Fruit fly (Drosophila melanogaster) whole organism, embryonic: ENCODE results near the gene eIF4E7.

Source experiments
- Atf6 ChIP-seq: fragments of 200-800 bp; sonication (Bioruptor generic); IDR thresholded peaks from 2 replicates; pipeline ENCODE4 v1.3.6; 2022; ENCODE audit warnings: missing biosample characterization, missing genetic modification characterization
- Bgb ChIP-seq: fragments of 200-800 bp; sonication (Bioruptor generic); IDR thresholded peaks from 2 replicates; pipeline ENCODE4 v1.3.6; 2022; ENCODE audit warnings: missing biosample characterization, missing genetic modification characterization; ENCODE audit not compliant: partially characterized antibody
- CG10959 ChIP-seq: fragments of 200-800 bp; sonication (Bioruptor generic); IDR thresholded peaks from 2 replicates; pipeline ENCODE4 v1.3.6; 2022; ENCODE audit warnings: missing biosample characterization, missing genetic modification characterization
- CG11093 ChIP-seq: fragments of 200-800 bp; sonication (Bioruptor generic); IDR thresholded peaks from 3 replicates; pipeline ENCODE4 v1.3.6; 2022; ENCODE audit warnings: missing biosample characterization, missing genetic modification characterization
- CG11696 ChIP-seq: fragments of 200-800 bp; sonication (Bioruptor generic); IDR thresholded peaks from 2 replicates; pipeline ENCODE4 v1.3.6; 2022; ENCODE audit warnings: missing biosample characterization, missing genetic modification characterization
- CG12236 ChIP-seq: fragments of 200-800 bp; sonication (Bioruptor generic); optimal IDR thresholded peaks from 2 replicates; lab custom pipeline; 2016; ENCODE audit warnings: missing biosample characterization, missing genetic modification characterization
- CG12659 ChIP-seq: fragments of 200-800 bp; sonication (Bioruptor generic); optimal IDR thresholded peaks from 3 replicates; lab custom pipeline; 2017; ENCODE audit warnings: mild to moderate bottlenecking, missing biosample characterization, missing genetic modification reagents, missing genetic modification characterization
- CG13424 ChIP-seq: fragments of 200-800 bp; sonication (Bioruptor generic); optimal IDR thresholded peaks from 2 replicates; lab custom pipeline; 2019; ENCODE audit warnings: missing biosample characterization, mild to moderate bottlenecking, missing genetic modification characterization, moderate library complexity
- CG14710 ChIP-seq: fragments of 200-800 bp; sonication (Bioruptor generic); optimal IDR thresholded peaks from 3 replicates; lab custom pipeline; 2019; ENCODE audit warnings: missing biosample characterization, mild to moderate bottlenecking, missing genetic modification characterization, moderate library complexity
- CG15073 ChIP-seq: fragments of 200-800 bp; sonication (Bioruptor generic); optimal IDR thresholded peaks from 2 replicates; lab custom pipeline; 2016; ENCODE audit warnings: missing biosample characterization, missing genetic modification characterization
- CG15514 ChIP-seq: fragments of 200-800 bp; sonication (Bioruptor generic); optimal IDR thresholded peaks from 3 replicates; lab custom pipeline; 2017; ENCODE audit warnings: missing biosample characterization, missing genetic modification characterization, mild to moderate bottlenecking, moderate library complexity, missing genetic modification reagents
- CG17612 ChIP-seq: fragments of 200-800 bp; sonication (Bioruptor generic); IDR thresholded peaks from 2 replicates; pipeline ENCODE4 v1.3.6; 2022; ENCODE audit warnings: missing biosample characterization, missing genetic modification characterization
- CG17829 ChIP-seq: fragments of 200-800 bp; optimal IDR thresholded peaks from 2 replicates; lab custom pipeline; 2019; ENCODE audit warnings: missing biosample characterization, mild to moderate bottlenecking, missing genetic modification characterization, moderate library complexity
- CG2678 ChIP-seq: fragments of 200-800 bp; sonication (Bioruptor generic); optimal IDR thresholded peaks from 3 replicates; lab custom pipeline; 2019; ENCODE audit warnings: missing biosample characterization, mild to moderate bottlenecking, missing genetic modification characterization, moderate library complexity
- CG32772 ChIP-seq: fragments of 200-800 bp; sonication (Bioruptor generic); IDR thresholded peaks from 2 replicates; pipeline ENCODE4 v1.3.6; 2022; ENCODE audit warnings: missing biosample characterization, missing genetic modification characterization
- CG5180 ChIP-seq: fragments of 200-800 bp; sonication (Bioruptor generic); optimal IDR thresholded peaks from 3 replicates; lab custom pipeline; 2017; ENCODE audit warnings: missing biosample characterization, missing genetic modification characterization, mild to moderate bottlenecking, moderate library complexity, missing genetic modification reagents
- CG7271 ChIP-seq: fragments of 200-800 bp; sonication (Bioruptor generic); optimal IDR thresholded peaks from 2 replicates; lab custom pipeline; 2018; ENCODE audit warnings: missing biosample characterization, mild to moderate bottlenecking, missing genetic modification characterization, moderate library complexity
- CG8290 ChIP-seq, 3 experiments: fragments of 200-800 bp; sonication (Bioruptor generic); optimal IDR thresholded peaks; 2 replicates each; lab custom pipeline; 2016 to 2019; ENCODE audit warnings: missing biosample characterization in 3 of 3, missing genetic modification characterization in 3 of 3, mild to moderate bottlenecking in 2 of 3, moderate library complexity in 1 of 3
- CG8924 ChIP-seq: fragments of 200-800 bp; optimal IDR thresholded peaks from 3 replicates; lab custom pipeline; 2019; ENCODE audit warnings: missing biosample characterization, mild to moderate bottlenecking, missing genetic modification characterization, moderate library complexity
- CG9609 ChIP-seq: fragments of 200-800 bp; sonication (Bioruptor generic); optimal IDR thresholded peaks from 3 replicates; lab custom pipeline; 2016; ENCODE audit warnings: missing biosample characterization, missing genetic modification characterization
- CG9727 ChIP-seq: fragments of 200-800 bp; sonication (Bioruptor generic); optimal IDR thresholded peaks from 3 replicates; lab custom pipeline; 2017; ENCODE audit warnings: missing biosample characterization, mild to moderate bottlenecking, missing genetic modification characterization
- CoRest ChIP-seq: fragments of 200-800 bp; sonication (Bioruptor generic); optimal IDR thresholded peaks from 3 replicates; lab custom pipeline; 2018; ENCODE audit warnings: missing biosample characterization, mild to moderate bottlenecking, missing genetic modification characterization, moderate library complexity
- Elba2 ChIP-seq: fragments of 200-800 bp; sonication (Bioruptor generic); optimal IDR thresholded peaks from 3 replicates; lab custom pipeline; 2016; ENCODE audit warnings: missing biosample characterization, missing genetic modification characterization
- Ets97D ChIP-seq: fragments of 200-800 bp; sonication (Bioruptor generic); optimal IDR thresholded peaks from 3 replicates; lab custom pipeline; 2016; ENCODE audit warnings: missing biosample characterization, missing genetic modification characterization
- H2.0 ChIP-seq: fragments of 200-800 bp; sonication (Bioruptor generic); IDR thresholded peaks from 2 replicates; pipeline ENCODE4 v1.3.6; 2022; ENCODE audit warnings: missing biosample characterization, missing genetic modification characterization
- Hmr ChIP-seq: fragments of 200-800 bp; sonication (Bioruptor generic); optimal IDR thresholded peaks from 3 replicates; lab custom pipeline; 2017; ENCODE audit warnings: mild to moderate bottlenecking, missing biosample characterization, missing genetic modification reagents, missing genetic modification characterization
- MBD-R2 ChIP-seq: fragments of 200-800 bp; sonication (Bioruptor generic); IDR thresholded peaks from 2 replicates; pipeline ENCODE4 v1.3.6; 2022; ENCODE audit warnings: missing biosample characterization, missing genetic modification characterization
- MTF-1 ChIP-seq: fragments of 200-800 bp; sonication (Bioruptor generic); optimal IDR thresholded peaks from 2 replicates; lab custom pipeline; 2018; ENCODE audit warnings: missing biosample characterization, mild to moderate bottlenecking, missing genetic modification characterization, borderline replicate concordance
- Max ChIP-seq: fragments of 200-800 bp; sonication (Bioruptor generic); optimal IDR thresholded peaks from 2 replicates; lab custom pipeline; 2016; ENCODE audit warnings: missing biosample characterization, mild to moderate bottlenecking, missing genetic modification characterization
- NC2α ChIP-seq: fragments of 200-800 bp; sonication (Bioruptor generic); optimal IDR thresholded peaks from 2 replicates; lab custom pipeline; 2016; ENCODE audit warnings: missing biosample characterization, missing genetic modification characterization
- Nf-YA ChIP-seq: fragments of 200-800 bp; sonication (Bioruptor generic); IDR thresholded peaks from 2 replicates; pipeline ENCODE4 v1.3.6; 2022; ENCODE audit warnings: missing biosample characterization, missing genetic modification characterization
- Ptx1 ChIP-seq: fragments of 200-800 bp; sonication (Bioruptor generic); IDR thresholded peaks from 2 replicates; pipeline ENCODE4 v1.3.6; 2022; ENCODE audit warnings: missing biosample characterization, missing genetic modification characterization
- Ssrp ChIP-seq: fragments of 200-800 bp; sonication (Bioruptor generic); optimal IDR thresholded peaks from 2 replicates; lab custom pipeline; 2018; ENCODE audit warnings: missing biosample characterization, mild to moderate bottlenecking, missing genetic modification characterization, moderate library complexity
- bsh ChIP-seq, 2 experiments: fragments of 200-800 bp; sonication (Bioruptor generic); optimal IDR thresholded peaks; 2 replicates each; lab custom pipeline; 2017 to 2018; ENCODE audit warnings: mild to moderate bottlenecking in 2 of 2, missing biosample characterization in 2 of 2, missing genetic modification characterization in 2 of 2, moderate library complexity in 1 of 2
- caup ChIP-seq: fragments of 200-800 bp; sonication (Bioruptor generic); optimal IDR thresholded peaks from 3 replicates; lab custom pipeline; 2017; ENCODE audit warnings: missing biosample characterization, mild to moderate bottlenecking, missing genetic modification characterization, moderate library complexity; ENCODE audit not compliant: severe bottlenecking
- crc ChIP-seq: fragments of 200-800 bp; sonication (Bioruptor generic); optimal IDR thresholded peaks from 2 replicates; lab custom pipeline; 2016; ENCODE audit warnings: missing biosample characterization, missing genetic modification characterization
- dpn ChIP-seq, 2 experiments: fragments of 200-800 bp; sonication (Bioruptor generic); optimal IDR thresholded peaks; 3 replicates each; lab custom pipeline; 2016; ENCODE audit warnings: missing biosample characterization in 2 of 2, missing genetic modification characterization in 2 of 2
- dysf ChIP-seq: fragments of 200-800 bp; sonication (Bioruptor generic); IDR thresholded peaks from 3 replicates; pipeline ENCODE4 v1.3.6; 2022; ENCODE audit warnings: missing biosample characterization, missing genetic modification characterization
- fd102C ChIP-seq: fragments of 200-800 bp; sonication (Bioruptor generic); optimal IDR thresholded peaks from 2 replicates; lab custom pipeline; 2018; ENCODE audit warnings: missing biosample characterization, mild to moderate bottlenecking, missing genetic modification characterization, moderate library complexity
- fd96Cb ChIP-seq: fragments of 200-800 bp; sonication (Bioruptor generic); optimal IDR thresholded peaks from 2 replicates; lab custom pipeline; 2018; ENCODE audit warnings: missing biosample characterization, mild to moderate bottlenecking, missing genetic modification characterization, moderate library complexity
- gem ChIP-seq: fragments of 200-800 bp; sonication (Bioruptor generic); optimal IDR thresholded peaks from 2 replicates; lab custom pipeline; 2019; ENCODE audit warnings: missing biosample characterization, mild to moderate bottlenecking, missing genetic modification characterization, moderate library complexity
- grau ChIP-seq: fragments of 200-800 bp; optimal IDR thresholded peaks from 3 replicates; lab custom pipeline; 2019; ENCODE audit warnings: missing biosample characterization, mild to moderate bottlenecking, missing genetic modification characterization, moderate library complexity
- gro ChIP-seq: fragments of 200-800 bp; sonication (Bioruptor generic); optimal IDR thresholded peaks from 2 replicates; lab custom pipeline; 2016; ENCODE audit warnings: missing biosample characterization, missing genetic modification characterization
- jigr1 ChIP-seq: fragments of 200-800 bp; sonication (Bioruptor generic); IDR thresholded peaks from 3 replicates; pipeline ENCODE4 v1.3.6; 2022; ENCODE audit warnings: missing biosample characterization, missing genetic modification characterization
- lola ChIP-seq, 3 experiments: fragments of >200 bp in 2 of 3; fragments of 200-800 bp in 1 of 3; sonication (Bioruptor generic) in 1 of 3; optimal IDR thresholded peaks; 2 replicates each; lab custom pipeline; 2017 to 2019; ENCODE audit warnings: missing biosample characterization in 3 of 3, missing genetic modification characterization in 3 of 3, mild to moderate bottlenecking in 1 of 3, moderate library complexity in 1 of 3
- nom ChIP-seq: fragments of 200-800 bp; sonication (Bioruptor generic); optimal IDR thresholded peaks from 2 replicates; lab custom pipeline; 2017; ENCODE audit warnings: missing biosample characterization, missing genetic modification characterization, mild to moderate bottlenecking, moderate library complexity, missing genetic modification reagents
- ssp ChIP-seq: fragments of 200-800 bp; sonication (Bioruptor generic); IDR thresholded peaks from 2 replicates; pipeline ENCODE4 v1.3.6; 2022; ENCODE audit warnings: missing biosample characterization, missing genetic modification characterization
- tap ChIP-seq: fragments of 200-800 bp; optimal IDR thresholded peaks from 3 replicates; lab custom pipeline; 2019; ENCODE audit warnings: missing biosample characterization, mild to moderate bottlenecking, missing genetic modification characterization, moderate library complexity
- tgo ChIP-seq: fragments of 200-800 bp; sonication (Bioruptor generic); IDR thresholded peaks from 3 replicates; pipeline ENCODE4 v1.3.6; 2022; ENCODE audit warnings: missing biosample characterization, missing genetic modification characterization
- tup ChIP-seq: fragments of 200-800 bp; sonication (Bioruptor generic); optimal IDR thresholded peaks from 2 replicates; lab custom pipeline; 2016; ENCODE audit warnings: missing biosample characterization, mild to moderate bottlenecking, missing genetic modification characterization, moderate library complexity

The eIF4E7 gene

dm6 chrX:1135006-1135376, 27.2 kb downstream of the eIF4E7 start (continued):
- no peak for TF ChIP-seq gro (GFP tag; lab: Kevin White, UChicago)
- peak; percentile 29 for TF ChIP-seq CG13424 (tag; lab: Kevin White, UChicago)
- no peak for TF ChIP-seq caup (GFP tag; lab: Kevin White, UChicago)
- peak; percentile 38; the same call in 1 of the 2 replicates for TF ChIP-seq Atf6 (GFP tag; lab: Robert Waterston, UW)
- TF ChIP-seq CoRest (tag; lab: Kevin White, UChicago): peak; percentile 51
- TF ChIP-seq Hmr: no peak
- no peak for TF ChIP-seq CG32772 (GFP tag; lab: Robert Waterston, UW)
- TF ChIP-seq CG17612 (GFP tag; lab: Robert Waterston, UW): no peak
- no peak for TF ChIP-seq CG9609
- TF ChIP-seq Ssrp (tag; lab: Kevin White, UChicago): no peak
- no peak for TF ChIP-seq CG11696 (GFP tag; lab: Robert Waterston, UW)
- no peak for TF ChIP-seq Bgb (GFP tag; lab: Robert Waterston, UW)
- TF ChIP-seq CG7271 (tag; lab: Kevin White, UChicago): no peak
- peak; percentile 100 for TF ChIP-seq CG5180 (GFP tag; lab: Kevin White, UChicago)
- TF ChIP-seq CG15073: no peak
- TF ChIP-seq CG12659 (GFP tag; lab: Kevin White, UChicago): peak; percentile 4
- TF ChIP-seq CG15514 (GFP tag; lab: Kevin White, UChicago): peak; percentile 2
- TF ChIP-seq CG17829: peak; percentile 3
- TF ChIP-seq dpn (GFP tag; optimal IDR thresholded peaks at IDR 0.05; lab: Kevin White, UChicago): no peak
- no peak for TF ChIP-seq lola (GFP tag; optimal IDR thresholded peaks at IDR 0.05; lab: Kevin White, UChicago)
- no peak for TF ChIP-seq tgo (GFP tag; lab: Robert Waterston, UW)
- TF ChIP-seq jigr1 (GFP tag; lab: Robert Waterston, UW): no peak
- TF ChIP-seq tap (tag; lab: Kevin White, UChicago): no peak
- TF ChIP-seq gem (tag; lab: Kevin White, UChicago): peak; percentile 23
- no peak for TF ChIP-seq bsh (GFP tag; optimal IDR thresholded peaks at IDR 0.05; lab: Kevin White, UChicago)
- no peak for TF ChIP-seq CG11093 (GFP tag; lab: Robert Waterston, UW)
- no peak for TF ChIP-seq tup (GFP tag; lab: Kevin White, UChicago)
- TF ChIP-seq CG2678: peak; percentile 48
- TF ChIP-seq grau: peak; percentile 34
- TF ChIP-seq Elba2 (GFP tag; lab: Kevin White, UChicago): no peak
- no peak for TF ChIP-seq fd102C (GFP tag; lab: Kevin White, UChicago)
- TF ChIP-seq crc (GFP tag; lab: Kevin White, UChicago): no peak
- TF ChIP-seq H2.0 (GFP tag; lab: Robert Waterston, UW): no peak
- TF ChIP-seq dysf (GFP tag; lab: Robert Waterston, UW): no peak
- peak; percentile 44 for TF ChIP-seq nom (GFP tag; lab: Kevin White, UChicago)
- TF ChIP-seq Nf-YA: no peak
- TF ChIP-seq MBD-R2 (GFP tag; lab: Robert Waterston, UW): no peak
- TF ChIP-seq CG8924: no peak
- TF ChIP-seq NC2α (GFP tag; lab: Kevin White, UChicago): no peak
- no peak for TF ChIP-seq ssp (GFP tag; lab: Robert Waterston, UW)
- no peak for TF ChIP-seq fd96Cb (tag; lab: Kevin White, UChicago)
- TF ChIP-seq Max (GFP tag; lab: Kevin White, UChicago): no peak
- TF ChIP-seq CG14710: peak; percentile 14
- no peak for TF ChIP-seq Ptx1 (GFP tag; lab: Robert Waterston, UW)
- TF ChIP-seq CG9727: no peak
- TF ChIP-seq CG8290 (GFP tag; optimal IDR thresholded peaks at IDR 0.05; lab: Kevin White, UChicago): no peak
- TF ChIP-seq CG8290 (tag; optimal IDR thresholded peaks at IDR 0.05; lab: Kevin White, UChicago): peak in 1 of 2 experiments; percentile 1
- TF ChIP-seq CG10959: no peak
- TF ChIP-seq CG12236 (GFP tag; lab: Kevin White, UChicago): no peak
- no peak for TF ChIP-seq MTF-1 (GFP tag; lab: Kevin White, UChicago)
- no peak for TF ChIP-seq Ets97D (GFP tag; lab: Kevin White, UChicago)
